Fruit fly (Drosophila melanogaster): ENCODE results near the gene Jasper.

Gene Jasper

dm6 chr3R:30022452-30023028, 29.8 kb upstream of the Jasper start, which contains the start of the genes RpS28a and Axn (continued):
- TF ChIP-seq Sox100B (GFP tag; optimal IDR thresholded peaks at IDR 0.05) (no peak), Hey (tag; optimal IDR thresholded peaks at IDR 0.05) (no peak), Dp (GFP tag; optimal IDR thresholded peaks at IDR 0.05) (peak; percentile 58), CG34224 (GFP tag; IDR thresholded peaks at IDR 0.05; ENCODE audit: partially characterized antibody) (0 out of 3 replicates have a peak, but pooled peaks have one; percentile 10), nerfin-2 (GFP tag; IDR thresholded peaks at IDR 0.05; ENCODE audit: partially characterized antibody) (0 out of 2 replicates have a peak, but pooled peaks have one; percentile 7), CG10274 (GFP tag; optimal IDR thresholded peaks at IDR 0.05) (no peak), seq (GFP tag; IDR thresholded peaks at IDR 0.05) (no peak), CG1024 (GFP tag; IDR thresholded peaks at IDR 0.05) (no peak), scrt (GFP tag; optimal IDR thresholded peaks at IDR 0.05) (no peak), CG18764 (GFP tag; optimal IDR thresholded peaks at IDR 0.05) (no peak), B-H2 (GFP tag; optimal IDR thresholded peaks at IDR 0.05) (peak; percentile 49), CG34376 (GFP tag; optimal IDR thresholded peaks at IDR 0.05) (no peak), usp (GFP tag; optimal IDR thresholded peaks at IDR 0.05) (no peak), Gsc (GFP tag; IDR thresholded peaks at IDR 0.05) (no peak), CG10543 (GFP tag; optimal IDR thresholded peaks at IDR 0.05) (no peak), yki (optimal IDR thresholded peaks at IDR 0.05) (no peak), Oli (tag; optimal IDR thresholded peaks at IDR 0.05) (no peak), CG4707 (GFP tag; optimal IDR thresholded peaks at IDR 0.05) (no peak), tup (GFP tag; optimal IDR thresholded peaks at IDR 0.05) (no peak), CG34422 (GFP tag; IDR thresholded peaks at IDR 0.05) (no peak; the same call in 2 of the 3 replicates), ash1 (GFP tag; optimal IDR thresholded peaks at IDR 0.05) (no peak), ato (GFP tag; IDR thresholded peaks at IDR 0.05; ENCODE audit: partially characterized antibody) (peak; percentile 1; the same call in 1 of the 2 replicates), CG8478 (optimal IDR thresholded peaks at IDR 0.05) (peak; percentile 81), Mes4 (GFP tag; optimal IDR thresholded peaks at IDR 0.05) (peak; percentile 27), Stat92E (GFP tag; optimal IDR thresholded peaks at IDR 0.05) (no peak), Mrtf (GFP tag; IDR thresholded peaks at IDR 0.05) (no peak), CG17912 (GFP tag; optimal IDR thresholded peaks at IDR 0.05) (peak; percentile 32), CG4820 (GFP tag; optimal IDR thresholded peaks at IDR 0.05) (no peak), Doc2 (GFP tag; IDR thresholded peaks at IDR 0.05) (no peak), gfzf (GFP tag; optimal IDR thresholded peaks at IDR 0.05) (peak; percentile 47), Aef1 (GFP tag; IDR thresholded peaks at IDR 0.05) (peak; percentile 16; the same call in 1 of the 3 replicates), schlank (tag; optimal IDR thresholded peaks at IDR 0.05) (no peak), mirr (GFP tag; optimal IDR thresholded peaks at IDR 0.05) (no peak), ems (GFP tag; optimal IDR thresholded peaks at IDR 0.05) (no peak), sd (tag; optimal IDR thresholded peaks at IDR 0.05) (no peak), CG11504 (tag; optimal IDR thresholded peaks at IDR 0.05) (no peak), CG18476 (GFP tag; optimal IDR thresholded peaks at IDR 0.05) (no peak), Asciz (GFP tag; optimal IDR thresholded peaks at IDR 0.05) (no peak), Hr39 (optimal IDR thresholded peaks at IDR 0.05) (no peak), lmd (GFP tag; IDR thresholded peaks at IDR 0.05) (peak; percentile 57; the same call in 1 of the 2 replicates), CG5245 (GFP tag; optimal IDR thresholded peaks at IDR 0.05) (no peak), CG2116 (GFP tag; optimal IDR thresholded peaks at IDR 0.05) (peak; percentile 97), CG16863 (GFP tag; optimal IDR thresholded peaks at IDR 0.05) (no peak), Six4 (GFP tag; optimal IDR thresholded peaks at IDR 0.05) (no peak), CG11560 (tag; IDR thresholded peaks at IDR 0.05) (no peak), gt (GFP tag; IDR thresholded peaks at IDR 0.05) (no peak), Gug (GFP tag; IDR thresholded peaks at IDR 0.05) (no peak), Ptx1 (GFP tag; IDR thresholded peaks at IDR 0.05) (no peak), CG13296 (GFP tag; optimal IDR thresholded peaks at IDR 0.05) (no peak), C15 (GFP tag; IDR thresholded peaks at IDR 0.05) (no peak), ken (GFP tag; IDR thresholded peaks at IDR 0.05) (0 out of 3 replicates have a peak, but pooled peaks have one; percentile 41)
